Worm (Caenorhabditis elegans): Measurements from ENCODE around the gene C34E11.2.

C34E11.2 gene

DNA sequence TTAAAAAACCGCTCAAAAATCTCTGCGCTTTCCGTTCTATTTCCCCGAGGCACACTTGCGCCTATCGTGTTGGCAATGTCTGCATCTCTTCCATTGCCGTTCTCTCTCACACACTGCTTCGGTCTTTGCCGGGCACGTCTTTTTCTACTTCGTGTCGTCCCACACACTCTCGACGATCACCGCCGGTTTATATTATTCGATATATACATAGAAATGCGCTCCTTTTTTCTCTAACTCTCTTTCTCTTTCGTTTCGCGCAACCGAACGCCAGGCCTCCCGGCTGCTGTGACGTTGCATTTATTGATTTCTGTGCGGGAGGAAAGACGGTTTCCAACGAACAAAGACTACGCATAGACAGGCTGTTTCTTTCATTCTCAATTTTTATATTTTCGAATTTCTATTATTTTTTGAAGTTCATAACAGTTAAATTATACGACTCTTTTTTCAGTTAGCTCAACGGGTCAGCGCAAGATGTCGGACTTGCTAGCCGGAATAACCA, 16.4 kb downstream of the C34E11.2 start, which contains the start of gene rsd-3 (continued):
- TF ChIP-seq zfp-2 (tag; optimal IDR thresholded peaks at IDR 0.05), result no peak
- TF ChIP-seq lin-13 (GFP tag; optimal IDR thresholded peaks at IDR 0.05), result no peak
- TF ChIP-seq lir-3 (tag; optimal IDR thresholded peaks at IDR 0.05), result no peak
- peak; percentile 67 for TF ChIP-seq mes-2 (tag; optimal IDR thresholded peaks at IDR 0.05; ENCODE audit: poor library complexity, severe bottlenecking)
- TF ChIP-seq ama-1 (optimal IDR thresholded peaks at IDR 0.05), result no peak
- no peak for TF ChIP-seq lim-7 (GFP tag; IDR thresholded peaks at IDR 0.05)
- no peak for TF ChIP-seq nhr-42 (GFP tag; IDR thresholded peaks at IDR 0.05)
- no peak for TF ChIP-seq nhr-76 (tag; optimal IDR thresholded peaks at IDR 0.05)
- no peak for TF ChIP-seq nhr-25 (tag; optimal IDR thresholded peaks at IDR 0.05; ENCODE audit: borderline replicate concordance, insufficient read depth)
- TF ChIP-seq rbr-2 (tag; optimal IDR thresholded peaks at IDR 0.05), result peak; percentile 71
- peak; percentile 30 for TF ChIP-seq nhr-102 (tag; optimal IDR thresholded peaks at IDR 0.05)
- peak; percentile 63 for TF ChIP-seq mxl-3 (GFP tag; optimal IDR thresholded peaks at IDR 0.05)
- no peak for TF ChIP-seq arid-1 (GFP tag; conservative IDR thresholded peaks at IDR 0.05)
- TF ChIP-seq attf-4 (tag; optimal IDR thresholded peaks at IDR 0.05), result no peak
- no peak for TF ChIP-seq zip-2 (tag; optimal IDR thresholded peaks at IDR 0.05)
- no peak for TF ChIP-seq skn-1 (tag; optimal IDR thresholded peaks at IDR 0.05)
- TF ChIP-seq ces-1 (GFP tag; optimal IDR thresholded peaks at IDR 0.05), result no peak
- TF ChIP-seq mdt-29 (GFP tag; IDR thresholded peaks at IDR 0.05), result no peak
- no peak for TF ChIP-seq madf-9 (GFP tag; conservative IDR thresholded peaks at IDR 0.05)
- TF ChIP-seq lin-15B (tag; optimal IDR thresholded peaks at IDR 0.05), result no peak
- no peak for TF ChIP-seq egl-27 (tag; optimal IDR thresholded peaks at IDR 0.05)
- no peak for TF ChIP-seq Y105C5A.15 (GFP tag; IDR thresholded peaks at IDR 0.05)
- peak; percentile 27 for TF ChIP-seq nhr-48 (tag; optimal IDR thresholded peaks at IDR 0.05)
- peak; percentile 30 for TF ChIP-seq duxl-1 (tag; optimal IDR thresholded peaks at IDR 0.05; ENCODE audit: poor library complexity)
- peak; percentile 43 for TF ChIP-seq ztf-7 (tag; optimal IDR thresholded peaks at IDR 0.05)
- TF ChIP-seq zip-11 (GFP tag; IDR thresholded peaks at IDR 0.05), result no peak
- TF ChIP-seq gei-8 (GFP tag; optimal IDR thresholded peaks at IDR 0.05), result no peak
- no peak for TF ChIP-seq tag-97 (GFP tag; IDR thresholded peaks at IDR 0.05)
- TF ChIP-seq T20F7.1 (GFP tag; optimal IDR thresholded peaks at IDR 0.05), result no peak
- TF ChIP-seq snpc-1.2 (GFP tag; IDR thresholded peaks at IDR 0.05), result no peak
- TF ChIP-seq mxl-2 (GFP tag; conservative IDR thresholded peaks at IDR 0.05), result no peak
- TF ChIP-seq php-3 (GFP tag; IDR thresholded peaks at IDR 0.05), result no peak

DNA sequence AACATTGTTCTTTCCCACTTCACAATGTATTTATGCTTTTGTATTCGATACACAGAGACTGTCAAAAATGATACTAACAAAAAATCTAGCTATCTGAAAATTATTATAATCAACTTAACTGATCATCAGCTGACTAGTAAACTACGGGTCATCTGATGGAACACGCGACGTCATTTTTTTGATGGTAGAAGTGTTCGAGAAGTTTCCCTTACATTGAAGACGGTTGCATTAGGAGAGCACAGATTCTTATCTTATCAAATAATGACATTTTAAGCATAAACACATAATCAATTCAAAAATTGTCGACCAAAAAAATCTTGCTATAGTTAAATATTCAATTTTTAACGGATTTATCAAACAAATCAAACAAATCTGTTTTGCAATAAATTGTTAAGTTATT, 21.8 kb downstream of the C34E11.2 start:
- TF ChIP-seq spr-3 (GFP tag; optimal IDR thresholded peaks at IDR 0.05) (no peak), mes-2 (tag; optimal IDR thresholded peaks at IDR 0.05; ENCODE audit: poor library complexity, severe bottlenecking) (peak; percentile 27), nhr-48 (tag; optimal IDR thresholded peaks at IDR 0.05) (peak; percentile 76), Y48G9A.11 (GFP tag; IDR thresholded peaks at IDR 0.05) (no peak), mdl-1 (tag; optimal IDR thresholded peaks at IDR 0.05) (no peak), mdt-29 (GFP tag; IDR thresholded peaks at IDR 0.05) (peak; percentile 87), unc-39 (tag; optimal IDR thresholded peaks at IDR 0.05) (no peak), fkh-10 (GFP tag; optimal IDR thresholded peaks at IDR 0.05) (no peak), daf-16 (GFP tag; optimal IDR thresholded peaks at IDR 0.05) (peak in 1 of 2 experiments; percentile 30), daf-16 (tag; optimal IDR thresholded peaks at IDR 0.05) (peak; percentile 91), tra-1 (GFP tag; IDR thresholded peaks at IDR 0.05) (no peak), lin-15B (tag; optimal IDR thresholded peaks at IDR 0.05) (peak; percentile 9), lsy-2 (tag; optimal IDR thresholded peaks at IDR 0.05) (peak in 1 of 2 experiments; percentile 31), pha-4 (GFP tag; IDR thresholded peaks at IDR 0.05) (no peak), pha-4 (tag; optimal IDR thresholded peaks at IDR 0.05) (no peak), spr-1 (tag; optimal IDR thresholded peaks at IDR 0.05) (no peak), nhr-28 (tag; optimal IDR thresholded peaks at IDR 0.05) (peak; percentile 80), dmd-6 (GFP tag; IDR thresholded peaks at IDR 0.05) (peak; percentile 65), arid-1 (GFP tag; conservative IDR thresholded peaks at IDR 0.05) (no peak), zip-2 (tag; optimal IDR thresholded peaks at IDR 0.05) (no peak), hif-1 (tag; optimal IDR thresholded peaks at IDR 0.05) (peak in 1 of 2 experiments; percentile 33), hlh-11 (tag; optimal IDR thresholded peaks at IDR 0.05) (peak; percentile 86), hlh-30 (tag; optimal IDR thresholded peaks at IDR 0.05; ENCODE audit: insufficient read depth) (peak; percentile 79), dve-1 (tag; optimal IDR thresholded peaks at IDR 0.05; ENCODE audit: insufficient read depth) (peak; percentile 85), ceh-28 (tag; optimal IDR thresholded peaks at IDR 0.05) (no peak)

All from whole organism, L4 larva.